Worm (Caenorhabditis elegans) whole organism, dauer: ENCODE results near the gene cin-4.
"Not testable (repeated sequence)": the region's sequence is repeated elsewhere in the genome, so short reads cannot be mapped to it uniquely, and the experiment has no call there.

Experiments
- unc-62 ChIP-seq: sonication (generic microtip); optimal IDR thresholded peaks from 2 replicates; lab custom pipeline; 2017; ENCODE audit warnings: missing biosample characterization, missing genetic modification reagents, missing genetic modification characterization

The cin-4 gene

ce11 chrII:7053001-7053400, 14.9 kb downstream of the cin-4 start, which contains the start of gene ZK1127.13:
TSS of gene ZK1127.13 (plus strand) at chrII:7053301.
- TF ChIP-seq unc-62: no peak

- TF ChIP-seq unc-62: no peak
Observed at ce11 chrII:7053649-7054048, 15.6 kb downstream of the cin-4 start, which contains the start of gene ZK1127.4. TSS of gene ZK1127.4 (plus strand) at chrII:7053949.

ce11 chrII:7054987-7055386, 16.9 kb downstream of the cin-4 start, which contains the start of gene ZK1127.3:
TSS of gene ZK1127.3 (plus strand) at chrII:7055287.
- no peak for TF ChIP-seq unc-62

- TF ChIP-seq unc-62: no peak
Observed at ce11 chrII:7056328-7056727, 18.2 kb downstream of the cin-4 start.

- TF ChIP-seq unc-62: no peak
Observed at ce11 chrII:7057860-7058259, 19.8 kb downstream of the cin-4 start, which contains the start of gene cth-2. TSS of gene cth-2 (minus strand) at chrII:7057960.

ce11 chrII:7059274-7059757, 21.2 kb downstream of the cin-4 start:
- no peak for TF ChIP-seq unc-62

ce11 chrII:7060202-7060601, 22.1 kb downstream of the cin-4 start:
- no peak for TF ChIP-seq unc-62

- TF ChIP-seq unc-62: no peak
Observed at ce11 chrII:7060791-7061190, 22.7 kb downstream of the cin-4 start.

- no peak for TF ChIP-seq unc-62
Observed at ce11 chrII:7061730-7062129, 23.6 kb downstream of the cin-4 start, which contains the start of gene acs-6. TSS of gene acs-6 (plus strand) at chrII:7062030.

- TF ChIP-seq unc-62: no peak
Observed at ce11 chrII:7065391-7065790, 27.3 kb downstream of the cin-4 start, which contains the start of gene nos-2. TSS of gene nos-2 (plus strand) at chrII:7065618.

- no peak for TF ChIP-seq unc-62
Observed at ce11 chrII:7069866-7070265, 31.8 kb downstream of the cin-4 start, which contains the start of gene him-14. TSS of gene him-14 (minus strand) at chrII:7069966.

ce11 chrII:7070434-7070833, 32.3 kb downstream of the cin-4 start:
- no peak for TF ChIP-seq unc-62

- no peak for TF ChIP-seq unc-62
Observed at ce11 chrII:7072315-7072589, 34.2 kb downstream of the cin-4 start, which contains the start of gene kars-1. TSS of gene kars-1 (minus strand) at chrII:7072415.

- no peak for TF ChIP-seq unc-62
Observed at ce11 chrII:7072590-7073536, 34.8 kb downstream of the cin-4 start.

ce11 chrII:7073537-7073913, 35.4 kb downstream of the cin-4 start, which contains the start of gene kat-1:
TSS of gene kat-1 (plus strand) at chrII:7073814.
- TF ChIP-seq unc-62: no peak

- TF ChIP-seq unc-62: no peak
Observed at ce11 chrII:7075564-7076228, 37.6 kb downstream of the cin-4 start, which contains the start of gene T02G5.7. TSS of gene T02G5.7 (plus strand) at chrII:7075614.

- TF ChIP-seq unc-62: not testable (repeated sequence)
Observed at ce11 chrII:7084021-7084420, 45.9 kb downstream of the cin-4 start, which contains the start of the genes T02G5.14 and T02G5.15. TSS of gene T02G5.14 (plus strand) at chrII:7084321. TSS of gene T02G5.15 (plus strand) at chrII:7084321.
